Fruit fly (Drosophila melanogaster): Measurements from ENCODE around the gene CG6770.

Gene CG6770

DNA sequence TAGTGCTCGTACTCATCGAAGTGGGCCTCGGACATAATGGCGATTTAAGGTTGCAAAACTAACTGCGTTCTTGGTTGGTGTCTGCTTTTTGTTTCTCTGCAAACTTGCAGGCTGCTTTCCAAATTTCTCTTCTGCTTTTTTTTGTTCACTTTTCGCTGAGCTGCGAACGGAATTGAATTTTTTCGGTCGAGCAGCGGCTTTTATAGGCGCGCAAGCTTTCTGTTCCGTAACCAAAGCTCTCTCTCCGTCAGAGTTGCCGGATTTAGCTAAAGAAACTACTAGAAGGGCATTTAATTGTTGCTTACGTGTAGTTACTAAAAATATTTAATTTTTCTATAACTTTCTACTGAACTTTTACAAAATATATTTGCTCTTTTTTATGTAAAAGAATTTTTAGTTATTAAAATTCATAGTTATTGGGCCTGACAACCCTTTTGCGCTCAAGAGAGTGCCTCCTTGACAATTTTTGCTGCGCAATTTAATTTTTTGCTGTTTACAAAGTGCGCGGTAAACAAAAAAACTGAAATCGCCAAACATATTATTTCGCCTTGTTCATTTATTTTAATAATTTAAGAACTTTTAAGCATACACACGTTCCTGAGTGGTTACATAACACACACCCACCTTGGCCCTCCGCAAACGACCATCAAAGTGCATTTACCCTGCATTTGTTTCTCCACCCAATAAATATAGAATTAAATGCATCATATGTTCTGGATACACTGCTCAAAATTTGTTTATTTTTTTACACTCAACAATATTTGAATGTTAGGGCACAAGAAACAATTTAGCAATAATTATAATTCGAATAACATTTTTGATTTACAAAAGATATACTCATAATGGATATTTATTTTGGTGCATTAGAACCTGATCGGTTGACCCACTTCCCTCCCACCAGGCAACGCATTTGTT, at the start of gene CG6770:
TSS of gene CG6770 (minus strand) at position 178 of the 915 bp plus-strand sequence.
- peak; percentile 79 for TF ChIP-seq brk (GFP tag; optimal IDR thresholded peaks at IDR 0.05)
- TF ChIP-seq Sp1 (GFP tag; optimal IDR thresholded peaks at IDR 0.05), result peak; percentile 95
- TF ChIP-seq sv (GFP tag; optimal IDR thresholded peaks at IDR 0.05), result peak; percentile 45
- TF ChIP-seq dl (GFP tag; optimal IDR thresholded peaks at IDR 0.05; ENCODE audit: insufficient read depth in 1 of 2, partially characterized antibody in 2 of 2), result no peak
- no peak for TF ChIP-seq Dif (GFP tag; optimal IDR thresholded peaks at IDR 0.05; ENCODE audit: partially characterized antibody)
- TF ChIP-seq usp (GFP tag; optimal IDR thresholded peaks at IDR 0.05), result no peak
- TF ChIP-seq N (GFP tag; optimal IDR thresholded peaks at IDR 0.05), result no peak
- peak; percentile 90 for TF ChIP-seq rgr (GFP tag; optimal IDR thresholded peaks at IDR 0.05)
- no peak for TF ChIP-seq GATAd (GFP tag; optimal IDR thresholded peaks at IDR 0.05)
- peak; percentile 71 for TF ChIP-seq Hnf4 (GFP tag; optimal IDR thresholded peaks at IDR 0.05)
- peak; percentile 73 to 89 for TF ChIP-seq foxo (GFP tag; optimal IDR thresholded peaks at IDR 0.05)
- TF ChIP-seq sage (GFP tag; optimal IDR thresholded peaks at IDR 0.05), result peak; percentile 89
- TF ChIP-seq fru (GFP tag; optimal IDR thresholded peaks at IDR 0.05), result peak; percentile 81
- peak; percentile 54 for TF ChIP-seq dsf (GFP tag; optimal IDR thresholded peaks at IDR 0.05; ENCODE audit: borderline replicate concordance)
- no peak for TF ChIP-seq Hr78 (GFP tag; optimal IDR thresholded peaks at IDR 0.05)
- TF ChIP-seq woc (GFP tag; optimal IDR thresholded peaks at IDR 0.05), result peak; percentile 77
- TF ChIP-seq br (GFP tag; optimal IDR thresholded peaks at IDR 0.05), result peak; percentile 87
- peak; percentile 24 for TF ChIP-seq Vsx2 (GFP tag; optimal IDR thresholded peaks at IDR 0.05; ENCODE audit: partially characterized antibody)
- TF ChIP-seq h (GFP tag; optimal IDR thresholded peaks at IDR 0.05), result peak; percentile 91
- TF ChIP-seq ey (GFP tag; optimal IDR thresholded peaks at IDR 0.05), result peak; percentile 82
- no peak for TF ChIP-seq CG32264 (GFP tag; optimal IDR thresholded peaks at IDR 0.05)
- TF ChIP-seq Hr83 (GFP tag; optimal IDR thresholded peaks at IDR 0.05; ENCODE audit: poor library complexity, severe bottlenecking), result peak; percentile 42
- TF ChIP-seq lola (GFP tag; optimal IDR thresholded peaks at IDR 0.05), result no peak
- TF ChIP-seq Dfd (GFP tag; optimal IDR thresholded peaks at IDR 0.05), result no peak
- no peak for TF ChIP-seq Myc (optimal IDR thresholded peaks at IDR 0.05)
- peak; percentile 66 for TF ChIP-seq Jra (GFP tag; optimal IDR thresholded peaks at IDR 0.05)
- peak; percentile 71 for TF ChIP-seq dmrt93B (GFP tag; optimal IDR thresholded peaks at IDR 0.05)
- TF ChIP-seq jim (GFP tag; optimal IDR thresholded peaks at IDR 0.05), result peak; percentile 76
- TF ChIP-seq tai (GFP tag; optimal IDR thresholded peaks at IDR 0.05), result peak; percentile 76
- TF ChIP-seq Mio (GFP tag; optimal IDR thresholded peaks at IDR 0.05), result peak; percentile 31
- TF ChIP-seq psq (GFP tag; optimal IDR thresholded peaks at IDR 0.05), result peak; percentile 61
- TF ChIP-seq CrebA (GFP tag; optimal IDR thresholded peaks at IDR 0.05; ENCODE audit: borderline replicate concordance), result peak; percentile 90
- TF ChIP-seq HLH106 (tag; optimal IDR thresholded peaks at IDR 0.05), result peak; percentile 93
- TF ChIP-seq pan (optimal IDR thresholded peaks at IDR 0.05), result no peak
- peak; percentile 85 for TF ChIP-seq OdsH (GFP tag; optimal IDR thresholded peaks at IDR 0.05)
- peak; percentile 81 for TF ChIP-seq CG9705 (GFP tag; optimal IDR thresholded peaks at IDR 0.05)
- peak; percentile 70 for TF ChIP-seq Rel (GFP tag; optimal IDR thresholded peaks at IDR 0.05)
- TF ChIP-seq Rel (tag; optimal IDR thresholded peaks at IDR 0.05), result peak; percentile 84
- TF ChIP-seq Abd-B (GFP tag; optimal IDR thresholded peaks at IDR 0.05), result no peak

DNA sequence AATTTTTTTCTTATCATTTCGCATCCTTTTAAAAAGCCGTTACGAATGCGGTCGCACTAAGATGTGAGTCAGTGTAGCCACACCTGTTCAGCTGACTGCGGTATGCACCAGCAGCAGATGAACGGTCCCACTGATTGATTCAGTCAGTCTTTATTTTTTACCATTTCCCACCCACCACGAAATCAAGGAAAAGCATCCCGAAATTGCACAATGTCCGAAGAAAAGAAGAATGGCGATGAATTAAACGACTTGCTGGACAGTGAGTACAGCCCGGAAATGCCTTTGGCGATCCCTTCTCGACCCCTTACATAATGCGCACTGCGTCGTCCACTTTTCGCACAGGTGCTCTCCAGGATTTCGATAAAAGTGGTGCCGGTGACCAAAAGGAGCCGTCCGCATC, 47.7 kb upstream of the CG6770 start:
- TF ChIP-seq Abd-B (GFP tag; optimal IDR thresholded peaks at IDR 0.05), result no peak
- no peak for TF ChIP-seq Dfd (GFP tag; optimal IDR thresholded peaks at IDR 0.05)
- TF ChIP-seq CrebA (GFP tag; optimal IDR thresholded peaks at IDR 0.05; ENCODE audit: borderline replicate concordance), result no peak
- no peak for TF ChIP-seq Hr78 (GFP tag; optimal IDR thresholded peaks at IDR 0.05)
- peak; percentile 25 for TF ChIP-seq Dif (GFP tag; optimal IDR thresholded peaks at IDR 0.05; ENCODE audit: partially characterized antibody)
- no peak for TF ChIP-seq br (GFP tag; optimal IDR thresholded peaks at IDR 0.05)
- TF ChIP-seq GATAd (GFP tag; optimal IDR thresholded peaks at IDR 0.05), result peak; percentile 66
- no peak for TF ChIP-seq sv (GFP tag; optimal IDR thresholded peaks at IDR 0.05)
- no peak for TF ChIP-seq dsf (GFP tag; optimal IDR thresholded peaks at IDR 0.05; ENCODE audit: borderline replicate concordance)
- no peak for TF ChIP-seq CG32264 (GFP tag; optimal IDR thresholded peaks at IDR 0.05)
- no peak for TF ChIP-seq OdsH (GFP tag; optimal IDR thresholded peaks at IDR 0.05)
- no peak for TF ChIP-seq usp (GFP tag; optimal IDR thresholded peaks at IDR 0.05)
- TF ChIP-seq ey (GFP tag; optimal IDR thresholded peaks at IDR 0.05), result no peak
- TF ChIP-seq Rel (GFP tag; optimal IDR thresholded peaks at IDR 0.05), result no peak
- no peak for TF ChIP-seq Rel (tag; optimal IDR thresholded peaks at IDR 0.05)
- TF ChIP-seq dl (GFP tag; optimal IDR thresholded peaks at IDR 0.05; ENCODE audit: insufficient read depth in 1 of 2, partially characterized antibody in 2 of 2), result no peak
- no peak for TF ChIP-seq CG9705 (GFP tag; optimal IDR thresholded peaks at IDR 0.05)
- TF ChIP-seq tai (GFP tag; optimal IDR thresholded peaks at IDR 0.05), result no peak

Data from whole organism, wandering third instar larva.